Worm (Caenorhabditis elegans) whole organism, L1 larva: ENCODE measurements around the gene C29F7.1.
A peak's percentile ranks its signal among the peaks of the same experiment; 100 is the strongest.
"Not testable (repeated sequence)": the region's sequence is repeated elsewhere in the genome, so short reads cannot be mapped to it uniquely, and the experiment has no call there.

Source experiments
- F16B12.6 ChIP-seq: fragments of 150-350 bp; optimal IDR thresholded peaks from 2 replicates; lab custom pipeline; 2014; ENCODE audit warnings: missing biosample characterization, missing genetic modification characterization
- aha-1 ChIP-seq: fragments of 150-350 bp; optimal IDR thresholded peaks from 2 replicates; lab custom pipeline; 2014; ENCODE audit warnings: missing biosample characterization, missing genetic modification characterization
- alr-1 ChIP-seq: fragments of 200-800 bp; sonication (Bioruptor generic); optimal IDR thresholded peaks from 2 replicates; lab custom pipeline; 2018; ENCODE audit warnings: borderline replicate concordance, mild to moderate bottlenecking, missing genetic modification characterization, missing compliant biosample characterization
- aly-2 ChIP-seq: fragments of 150-350 bp; optimal IDR thresholded peaks from 2 replicates; lab custom pipeline; 2014; ENCODE audit warnings: missing biosample characterization, missing genetic modification characterization
- ama-1 ChIP-seq: fragments of 150-350 bp; optimal IDR thresholded peaks from 2 replicates; lab custom pipeline; 2014
- ceh-82 ChIP-seq, 3 experiments: fragments of 150-350 bp in 1 of 3; sonication (generic microtip) in 2 of 3; optimal IDR thresholded peaks; 2 replicates each; lab custom pipeline; 2014 to 2017; ENCODE audit warnings: missing biosample characterization in 3 of 3, missing genetic modification characterization in 3 of 3
- ceh-88 ChIP-seq: fragments of 200-800 bp; sonication (Bioruptor generic); IDR thresholded peaks from 2 replicates; pipeline ENCODE4 v1.3.6; 2022; ENCODE audit warnings: missing genetic modification characterization, missing compliant biosample characterization
- ceh-90 ChIP-seq: sonication (generic microtip); optimal IDR thresholded peaks from 2 replicates; lab custom pipeline; 2016; ENCODE audit warnings: missing genetic modification characterization, missing compliant biosample characterization
- dpl-1 ChIP-seq, 3 experiments: fragments of 150-350 bp in 2 of 3; sonication (generic microtip) in 1 of 3; optimal IDR thresholded peaks; 2 replicates each; lab custom pipeline; 2014 to 2017; ENCODE audit warnings: missing biosample characterization in 3 of 3, missing genetic modification characterization in 3 of 3, missing genetic modification reagents in 3 of 3
- dsc-1 ChIP-seq: sonication (generic microtip); optimal IDR thresholded peaks from 2 replicates; lab custom pipeline; 2016; ENCODE audit warnings: mild to moderate bottlenecking, missing genetic modification characterization, missing compliant biosample characterization
- efl-1 ChIP-seq, 4 experiments: fragments of 150-350 bp; optimal IDR thresholded peaks in 3 of 4; peaks in 1 of 4; 1 replicate in 1 of 4; 2 replicates in 3 of 4; lab custom pipeline; 2014; ENCODE audit warnings: missing biosample characterization in 2 of 4, missing genetic modification characterization in 2 of 4, missing genetic modification reagents in 2 of 4
- efl-3 ChIP-seq: fragments of 200-800 bp; sonication (Bioruptor generic); optimal IDR thresholded peaks from 2 replicates; lab custom pipeline; 2018; ENCODE audit warnings: mild to moderate bottlenecking, missing genetic modification characterization, missing compliant biosample characterization
- egl-27 ChIP-seq, 2 experiments: fragments of 150-350 bp in 1 of 2; sonication (generic microtip); optimal IDR thresholded peaks; 3 replicates each; lab custom pipeline; 2017 to 2018; ENCODE audit warnings: missing biosample characterization in 2 of 2, missing genetic modification characterization in 2 of 2, missing genetic modification reagents in 2 of 2
- elt-2 ChIP-seq: sonication (generic microtip); optimal IDR thresholded peaks from 2 replicates; lab custom pipeline; 2016; ENCODE audit warnings: missing genetic modification characterization, mild to moderate bottlenecking, inconsistent platforms, missing compliant biosample characterization, missing genetic modification reagents
- ets-5 ChIP-seq: fragments of 200-800 bp; sonication (Bioruptor generic); IDR thresholded peaks from 2 replicates; pipeline ENCODE4 v1.3.6; 2022; ENCODE audit warnings: missing genetic modification characterization, missing compliant biosample characterization
- fkh-8 ChIP-seq: sonication (generic microtip); optimal IDR thresholded peaks from 2 replicates; lab custom pipeline; 2016; ENCODE audit warnings: mild to moderate bottlenecking, missing genetic modification characterization, missing compliant biosample characterization
- hlh-17 ChIP-seq: fragments of 200-800 bp; sonication (Bioruptor generic); optimal IDR thresholded peaks from 2 replicates; lab custom pipeline; 2018; ENCODE audit warnings: missing genetic modification characterization, mild to moderate bottlenecking, missing compliant biosample characterization, moderate library complexity, borderline replicate concordance
- hlh-4 ChIP-seq: sonication (generic microtip); optimal IDR thresholded peaks from 2 replicates; lab custom pipeline; 2016; ENCODE audit warnings: mild to moderate bottlenecking, missing genetic modification characterization, missing compliant biosample characterization
- hpl-2 ChIP-seq: fragments of 150-350 bp; optimal IDR thresholded peaks from 2 replicates; lab custom pipeline; 2014; ENCODE audit warnings: missing biosample characterization, missing genetic modification reagents, missing genetic modification characterization
- irx-1 ChIP-seq: sonication (generic microtip); optimal IDR thresholded peaks from 2 replicates; lab custom pipeline; 2016; ENCODE audit warnings: missing genetic modification characterization, missing compliant biosample characterization
- jun-1 ChIP-seq: fragments of 150-350 bp; optimal IDR thresholded peaks from 2 replicates; lab custom pipeline; 2014; ENCODE audit warnings: missing biosample characterization, missing genetic modification reagents, missing genetic modification characterization
- lin-14 ChIP-seq: fragments of 200-800 bp; sonication (Bioruptor generic); optimal IDR thresholded peaks from 2 replicates; lab custom pipeline; 2018; ENCODE audit warnings: mild to moderate bottlenecking, missing genetic modification characterization, moderate library complexity, missing compliant biosample characterization
- mdl-1 ChIP-seq, 2 experiments: fragments of 150-350 bp; optimal IDR thresholded peaks; 2 replicates each; lab custom pipeline; 2014 to 2017; ENCODE audit warnings: missing biosample characterization in 2 of 2, missing genetic modification characterization in 2 of 2, inconsistent platforms in 1 of 2
- mef-2 ChIP-seq: fragments of 150-350 bp; optimal IDR thresholded peaks from 2 replicates; lab custom pipeline; 2014; ENCODE audit warnings: missing biosample characterization, missing genetic modification characterization
- mep-1 ChIP-seq: fragments of 150-350 bp; optimal IDR thresholded peaks from 2 replicates; lab custom pipeline; 2014; ENCODE audit warnings: missing biosample characterization, missing genetic modification characterization
- nhr-12 ChIP-seq: sonication (generic microtip); optimal IDR thresholded peaks from 2 replicates; lab custom pipeline; 2017; ENCODE audit warnings: missing biosample characterization, missing genetic modification characterization
- nhr-20 ChIP-seq: sonication (generic microtip); optimal IDR thresholded peaks from 2 replicates; lab custom pipeline; 2016; ENCODE audit warnings: mild to moderate bottlenecking, missing genetic modification characterization, missing compliant biosample characterization
- nhr-47 ChIP-seq: sonication (generic microtip); optimal IDR thresholded peaks from 2 replicates; lab custom pipeline; 2016; ENCODE audit warnings: mild to moderate bottlenecking, missing genetic modification characterization, moderate library complexity, missing compliant biosample characterization
- nhr-71 ChIP-seq: sonication (generic microtip); optimal IDR thresholded peaks from 2 replicates; lab custom pipeline; 2016; ENCODE audit warnings: mild to moderate bottlenecking, missing genetic modification characterization, moderate library complexity, missing compliant biosample characterization
- nhr-76 ChIP-seq: sonication (generic microtip); optimal IDR thresholded peaks from 2 replicates; lab custom pipeline; 2017; ENCODE audit warnings: missing biosample characterization, missing genetic modification characterization
- nhr-84 ChIP-seq: sonication (generic microtip); optimal IDR thresholded peaks from 2 replicates; lab custom pipeline; 2017; ENCODE audit warnings: missing biosample characterization, missing genetic modification characterization
- nhr-85 ChIP-seq: sonication (generic microtip); peaks from one replicate; lab custom pipeline; 2016; ENCODE audit warnings: missing genetic modification characterization, inconsistent platforms, missing compliant biosample characterization
- nhr-90 ChIP-seq: sonication (generic microtip); optimal IDR thresholded peaks from 2 replicates; lab custom pipeline; 2016; ENCODE audit warnings: mild to moderate bottlenecking, missing genetic modification characterization, missing compliant biosample characterization; ENCODE audit not compliant: poor library complexity
- pag-3 ChIP-seq: sonication (generic microtip); optimal IDR thresholded peaks from 2 replicates; lab custom pipeline; 2017; ENCODE audit warnings: missing genetic modification characterization, mild to moderate bottlenecking, missing compliant biosample characterization, antibody characterized with exemption, borderline replicate concordance; ENCODE audit not compliant: insufficient read depth
- rnt-1 ChIP-seq: sonication (generic microtip); optimal IDR thresholded peaks from 2 replicates; lab custom pipeline; 2016; ENCODE audit warnings: mild to moderate bottlenecking, missing genetic modification characterization, moderate library complexity, missing compliant biosample characterization
- snpc-4 ChIP-seq: fragments of 150-350 bp; optimal IDR thresholded peaks from 2 replicates; lab custom pipeline; 2014; ENCODE audit warnings: missing biosample characterization, missing genetic modification characterization
- snu-23 ChIP-seq: sonication (generic microtip); optimal IDR thresholded peaks from 2 replicates; lab custom pipeline; 2016; ENCODE audit warnings: missing genetic modification characterization, missing compliant biosample characterization
- sptf-1 ChIP-seq: fragments of 150-350 bp; optimal IDR thresholded peaks from 2 replicates; lab custom pipeline; 2014; ENCODE audit warnings: missing biosample characterization, missing genetic modification characterization
- swsn-7 ChIP-seq: sonication (generic microtip); optimal IDR thresholded peaks from 2 replicates; lab custom pipeline; 2016; ENCODE audit warnings: missing genetic modification characterization, missing compliant biosample characterization
- tbx-2 ChIP-seq: sonication (generic microtip); optimal IDR thresholded peaks from 2 replicates; lab custom pipeline; 2016; ENCODE audit warnings: missing genetic modification characterization, missing compliant biosample characterization
- tlp-1 ChIP-seq: fragments of 150-350 bp; optimal IDR thresholded peaks from 2 replicates; lab custom pipeline; 2014; ENCODE audit warnings: missing biosample characterization, missing genetic modification characterization
- unc-130 ChIP-seq: fragments of 150-350 bp; optimal IDR thresholded peaks from 2 replicates; lab custom pipeline; 2017; ENCODE audit warnings: missing biosample characterization, missing genetic modification characterization, inconsistent platforms
- unc-86 ChIP-seq: sonication (generic microtip); optimal IDR thresholded peaks from 2 replicates; lab custom pipeline; 2016; ENCODE audit warnings: missing genetic modification characterization, missing compliant biosample characterization
- vab-15 ChIP-seq: sonication (generic microtip); optimal IDR thresholded peaks from 2 replicates; lab custom pipeline; 2017; ENCODE audit warnings: missing genotype, mild to moderate bottlenecking, missing genetic modification characterization, missing compliant biosample characterization
- xbp-1 ChIP-seq: sonication (generic microtip); optimal IDR thresholded peaks from 2 replicates; lab custom pipeline; 2016; ENCODE audit warnings: missing genetic modification characterization, missing compliant biosample characterization

Gene C29F7.1

ce11 chrX:13431388-13431787 lies 21.7 kb downstream of the C29F7.1 start, which contains the start of gene C29F7.10:
TSS of gene C29F7.10 (minus strand) at chrX:13431488.
- not testable (repeated sequence) for TF ChIP-seq nhr-84 (tag; lab: Kevin White, UChicago); snu-23; mep-1 (tag; lab: Kevin White, UChicago)

ce11 chrX:13435116-13435515 lies 25.4 kb downstream of the C29F7.1 start:
- TF ChIP-seq dsc-1 (peak; percentile 21), nhr-20 (no peak)

- TF ChIP-seq xbp-1: no peak
- TF ChIP-seq ceh-82 (tag; optimal IDR thresholded peaks at IDR 0.05; lab: Kevin White, UChicago): no peak
- no peak for TF ChIP-seq efl-1 (optimal IDR thresholded peaks at IDR 0.05; lab: Kevin White, UChicago)
- TF ChIP-seq efl-1 (GFP tag; optimal IDR thresholded peaks at IDR 0.05 in 1 of 2; lab: Kevin White, UChicago): peak in 1 of 2 experiments; percentile 43
- TF ChIP-seq snpc-4 (tag; lab: Kevin White, UChicago): no peak
These were observed 26.2 kb downstream of the C29F7.1 start, which contains the start of gene jmjd-3.3 for ce11 chrX:13435790-13436472. TSS of gene jmjd-3.3 (plus strand) at chrX:13436422.

- TF ChIP-seq nhr-90 (tag; lab: Kevin White, UChicago): peak; percentile 36
- TF ChIP-seq rnt-1 (tag; lab: Kevin White, UChicago): peak; percentile 59
- TF ChIP-seq dsc-1: peak; percentile 81
- TF ChIP-seq dpl-1 (GFP tag; optimal IDR thresholded peaks at IDR 0.05; lab: Kevin White, UChicago): no peak
- TF ChIP-seq hpl-2 (GFP tag; lab: Kevin White, UChicago): no peak
- peak; percentile 79 for TF ChIP-seq nhr-47 (tag; lab: Kevin White, UChicago)
- TF ChIP-seq jun-1 (tag; lab: Kevin White, UChicago): peak; percentile 57
- no peak for TF ChIP-seq ama-1 (lab: Kevin White, UChicago)
- TF ChIP-seq mdl-1 (tag; optimal IDR thresholded peaks at IDR 0.05; lab: Kevin White, UChicago): peak in 1 of 2 experiments; percentile 44
- peak; percentile 48 for TF ChIP-seq tbx-2 (tag; lab: Kevin White, UChicago)
- TF ChIP-seq mep-1 (tag; lab: Kevin White, UChicago): peak; percentile 35
- peak; percentile 24 for TF ChIP-seq swsn-7
- no peak for TF ChIP-seq mef-2 (tag; lab: Kevin White, UChicago)
- peak; percentile 53 for TF ChIP-seq nhr-71 (tag; lab: Kevin White, UChicago)
- TF ChIP-seq hlh-17 (GFP tag; lab: Kevin White, UChicago): no peak
- no peak for TF ChIP-seq unc-130 (tag; lab: Kevin White, UChicago)
- TF ChIP-seq fkh-8 (tag; lab: Kevin White, UChicago): peak; percentile 47
- peak; percentile 25 for TF ChIP-seq unc-86 (tag; lab: Kevin White, UChicago)
- peak; percentile 46 for TF ChIP-seq nhr-20
- TF ChIP-seq hlh-4 (tag; lab: Kevin White, UChicago): no peak
- TF ChIP-seq nhr-12 (tag; lab: Kevin White, UChicago): no peak
- no peak for TF ChIP-seq nhr-85 (tag; lab: Kevin White, UChicago)
- TF ChIP-seq aly-2: no peak
- peak; percentile 30; the same call in 1 of the 2 replicates for TF ChIP-seq ceh-88 (GFP tag; lab: Robert Waterston, UW)
- TF ChIP-seq nhr-76 (tag; lab: Kevin White, UChicago): no peak
- no peak for TF ChIP-seq vab-15 (tag; lab: Kevin White, UChicago)
- TF ChIP-seq F16B12.6 (tag; lab: Kevin White, UChicago): no peak
- no peak for TF ChIP-seq irx-1 (tag; lab: Kevin White, UChicago)
- no peak for TF ChIP-seq tlp-1 (tag; lab: Kevin White, UChicago)
- peak; percentile 9 to 48 (median 45) for TF ChIP-seq ceh-82 (tag; optimal IDR thresholded peaks at IDR 0.05; lab: Kevin White, UChicago)
- no peak for TF ChIP-seq pag-3 (tag; lab: Kevin White, UChicago)
- TF ChIP-seq egl-27 (tag; optimal IDR thresholded peaks at IDR 0.05; lab: Kevin White, UChicago): no peak
- no peak for TF ChIP-seq alr-1 (tag; lab: Kevin White, UChicago)
- no peak for TF ChIP-seq aha-1 (tag; lab: Kevin White, UChicago)
- TF ChIP-seq xbp-1: peak; percentile 30
- no peak for TF ChIP-seq elt-2 (tag; lab: Kevin White, UChicago)
- TF ChIP-seq lin-14 (GFP tag; lab: Kevin White, UChicago): peak; percentile 25
- TF ChIP-seq efl-3: no peak
- TF ChIP-seq sptf-1 (tag; lab: Kevin White, UChicago): no peak
- no peak for TF ChIP-seq ets-5 (GFP tag; lab: Robert Waterston, UW)
- TF ChIP-seq ceh-90 (tag; lab: Kevin White, UChicago): no peak
These were observed 32.7 kb downstream of the C29F7.1 start for ce11 chrX:13442446-13442845.
